Worm (Caenorhabditis elegans) whole organism, young adult: ENCODE data around the gene pho-7.

Source experiments
- F39B2.1 ChIP-seq: fragments of 200-800 bp; sonication (Bioruptor generic); IDR thresholded peaks from 2 replicates; pipeline ENCODE4 v1.3.6; 2022; ENCODE audit warnings: missing genetic modification reagents, missing genetic modification characterization, missing compliant biosample characterization
- F57A8.1 ChIP-seq: fragments of 200-800 bp; sonication (Bioruptor generic); optimal IDR thresholded peaks from 2 replicates; lab custom pipeline; 2018; ENCODE audit warnings: mild to moderate bottlenecking, missing genetic modification characterization, moderate library complexity, missing compliant biosample characterization
- K12H6.12 ChIP-seq: fragments of 200-800 bp; sonication (Bioruptor generic); optimal IDR thresholded peaks from 2 replicates; lab custom pipeline; 2018; ENCODE audit warnings: mild to moderate bottlenecking, missing genetic modification characterization, missing compliant biosample characterization
- attf-5 ChIP-seq: fragments of 200-800 bp; sonication (Bioruptor generic); optimal IDR thresholded peaks from 2 replicates; lab custom pipeline; 2018; ENCODE audit warnings: mild to moderate bottlenecking, missing genetic modification characterization, missing compliant biosample characterization
- ceh-91 ChIP-seq: fragments of 200-800 bp; sonication (Bioruptor generic); IDR thresholded peaks from 2 replicates; pipeline ENCODE4 v1.3.6; 2022; ENCODE audit warnings: missing genetic modification reagents, missing genetic modification characterization, missing compliant biosample characterization
- chd-7 ChIP-seq: sonication (generic microtip); optimal IDR thresholded peaks from 2 replicates; lab custom pipeline; 2016; ENCODE audit warnings: mild to moderate bottlenecking, missing genetic modification characterization, moderate library complexity, missing compliant biosample characterization
- dpl-1 ChIP-seq: fragments of 150-350 bp; optimal IDR thresholded peaks from 2 replicates; lab custom pipeline; 2014; ENCODE audit warnings: missing biosample characterization, missing genetic modification reagents, missing genetic modification characterization
- efl-1 ChIP-seq: fragments of 150-350 bp; optimal IDR thresholded peaks from 2 replicates; lab custom pipeline; 2014; ENCODE audit warnings: missing biosample characterization, missing genetic modification reagents, missing genetic modification characterization
- gei-17 ChIP-seq: fragments of 200-800 bp; sonication (Bioruptor generic); optimal IDR thresholded peaks from 2 replicates; lab custom pipeline; 2018; ENCODE audit warnings: mild to moderate bottlenecking, missing genetic modification characterization, missing compliant biosample characterization
- hmg-20 ChIP-seq: fragments of 200-800 bp; sonication (Bioruptor generic); IDR thresholded peaks from 2 replicates; pipeline ENCODE4 v1.3.6; 2022; ENCODE audit warnings: missing genetic modification reagents, missing genetic modification characterization, missing compliant biosample characterization
- lag-1 ChIP-seq: fragments of 200-800 bp; sonication (Bioruptor generic); IDR thresholded peaks from 2 replicates; pipeline ENCODE4 v1.3.6; 2022; ENCODE audit warnings: missing genetic modification reagents, missing genetic modification characterization, missing compliant biosample characterization
- lsl-1 ChIP-seq: fragments of 200-800 bp; sonication (Bioruptor generic); optimal IDR thresholded peaks from 2 replicates; lab custom pipeline; 2018; ENCODE audit warnings: mild to moderate bottlenecking, missing genetic modification characterization, moderate library complexity, missing compliant biosample characterization
- nhr-80 ChIP-seq: sonication (generic microtip); optimal IDR thresholded peaks from 2 replicates; lab custom pipeline; 2016; ENCODE audit warnings: missing genetic modification characterization, missing compliant biosample characterization
- sdz-38 ChIP-seq: sonication (generic microtip); optimal IDR thresholded peaks from 2 replicates; lab custom pipeline; 2016; ENCODE audit warnings: missing genotype, missing genetic modification characterization, missing compliant biosample characterization
- snpc-1.3 ChIP-seq: sonication (generic microtip); optimal IDR thresholded peaks from 2 replicates; lab custom pipeline; 2017; ENCODE audit warnings: missing genetic modification characterization, mild to moderate bottlenecking, missing compliant biosample characterization, antibody characterized with exemption, moderate library complexity, missing genotype, missing genetic modification reagents; ENCODE audit not compliant: insufficient read depth
- unc-62 ChIP-seq: fragments of 150-350 bp; optimal IDR thresholded peaks from 2 replicates; lab custom pipeline; 2014; ENCODE audit warnings: missing biosample characterization, missing genetic modification reagents, missing genetic modification characterization
- ztf-26 ChIP-seq: sonication (generic microtip); optimal IDR thresholded peaks from 2 replicates; lab custom pipeline; 2017; ENCODE audit warnings: missing genetic modification characterization, missing compliant biosample characterization

The pho-7 gene

ce11 chrX:10890456-10890855 lies 50.7 kb downstream of the pho-7 start, which contains the start of gene F47B10.5:
Gene F47B10.5 (minus strand): TSS chrX:10890556.
- no peak for TF ChIP-seq F57A8.1 (GFP tag; lab: Kevin White, UChicago)
- no peak for TF ChIP-seq snpc-1.3
- no peak for TF ChIP-seq hmg-20 (GFP tag; lab: Robert Waterston, UW)
- no peak for TF ChIP-seq F39B2.1 (GFP tag; lab: Robert Waterston, UW)
- no peak for TF ChIP-seq unc-62 (GFP tag; lab: Kevin White, UChicago)
- TF ChIP-seq dpl-1 (GFP tag; lab: Kevin White, UChicago): no peak
- no peak for TF ChIP-seq efl-1
- no peak for TF ChIP-seq lag-1

- no peak for TF ChIP-seq efl-1
- TF ChIP-seq chd-7: no peak
- no peak for TF ChIP-seq ztf-26 (tag; lab: Kevin White, UChicago)
- TF ChIP-seq ceh-91 (GFP tag; lab: Robert Waterston, UW): no peak
- TF ChIP-seq lsl-1: no peak
- no peak for TF ChIP-seq gei-17 (GFP tag; lab: Kevin White, UChicago)
- TF ChIP-seq nhr-80: no peak
- TF ChIP-seq dpl-1 (GFP tag; lab: Kevin White, UChicago): no peak
- TF ChIP-seq snpc-1.3: no peak
- TF ChIP-seq attf-5 (GFP tag; lab: Kevin White, UChicago): no peak
- no peak for TF ChIP-seq K12H6.12 (tag; lab: Kevin White, UChicago)
- no peak for TF ChIP-seq sdz-38
Observed at ce11 chrX:10888201-10888600, 53.0 kb downstream of the pho-7 start, which contains the start of gene F47B10.6. Gene F47B10.6 (plus strand): TSS chrX:10888501.
